Fruit fly (Drosophila melanogaster) Kc167 (cell line): ENCODE measurements around the gene CG2611.

ENCODE experiments used
- Myc ChIP-seq: fragments of >200 bp; optimal IDR thresholded peaks from 2 replicates; lab custom pipeline; 2017; ENCODE audit warnings: missing external identifiers
- Sin3A ChIP-seq: fragments of >200 bp; optimal IDR thresholded peaks from 2 replicates; lab custom pipeline; 2018; ENCODE audit warnings: missing external identifiers
- h ChIP-seq: fragments of >200 bp; optimal IDR thresholded peaks from 3 replicates; lab custom pipeline; 2018; ENCODE audit warnings: missing external identifiers
- insv ChIP-seq: fragments of >200 bp; optimal IDR thresholded peaks from 3 replicates; lab custom pipeline; 2018; ENCODE audit warnings: missing external identifiers
- psq ChIP-seq: fragments of >200 bp; optimal IDR thresholded peaks from 2 replicates; lab custom pipeline; 2017; ENCODE audit warnings: missing external identifiers
- ttk ChIP-seq: sonication (Bioruptor generic); optimal IDR thresholded peaks from 2 replicates; lab custom pipeline; 2017; ENCODE audit warnings: missing external identifiers

DNA sequence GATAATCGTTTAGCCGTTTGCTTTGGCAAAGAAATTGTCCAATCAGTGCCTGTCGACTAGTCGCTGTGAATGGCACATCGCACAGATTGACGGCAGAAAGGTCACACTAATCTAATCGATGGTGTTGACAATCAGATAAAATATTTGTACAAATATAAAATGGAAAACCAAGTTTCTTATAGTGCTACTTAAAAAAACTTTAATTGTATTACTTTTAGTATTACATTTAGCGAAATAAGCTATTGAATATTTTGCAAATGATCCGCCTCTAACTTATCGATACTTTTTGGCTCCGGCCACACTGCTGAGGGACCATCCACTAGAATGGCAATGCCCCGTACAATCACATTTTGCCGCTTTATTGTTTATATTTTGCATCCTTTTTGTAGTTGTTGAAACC is 6.1 kb downstream of the CG2611 start, which contains the start of the genes brun and CG2614:
- TF ChIP-seq Myc: no peak
- TF ChIP-seq ttk: no peak
- no peak for TF ChIP-seq insv (lab: Kevin White, UChicago)
- no peak for TF ChIP-seq psq (lab: Kevin White, UChicago)
- TF ChIP-seq h (lab: Kevin White, UChicago): no peak
- TF ChIP-seq Sin3A (lab: Kevin White, UChicago): no peak
